Fruit fly (Drosophila melanogaster): ENCODE results near the gene Ddrgk1.

The Ddrgk1 gene

dm6 chr3R:21188540-21189276, 26.2 kb upstream of the Ddrgk1 start (continued):
- TF ChIP-seq vnd (GFP tag; IDR thresholded peaks at IDR 0.05; ENCODE audit: partially characterized antibody) (no peak), gro (GFP tag; optimal IDR thresholded peaks at IDR 0.05) (peak; percentile 82), CG6683 (GFP tag; optimal IDR thresholded peaks at IDR 0.05) (no peak), Trl (optimal IDR thresholded peaks at IDR 0.05) (peak; percentile 47 to 74), Trl (GFP tag; optimal IDR thresholded peaks at IDR 0.05) (peak; percentile 56), vfl (GFP tag; optimal IDR thresholded peaks at IDR 0.05) (peak; percentile 8), Stat92E (GFP tag; optimal IDR thresholded peaks at IDR 0.05) (peak in 1 of 3 experiments; percentile 76), Ada2b (GFP tag; IDR thresholded peaks at IDR 0.05) (no peak), jigr1 (GFP tag; IDR thresholded peaks at IDR 0.05) (no peak), CG3281 (GFP tag; optimal IDR thresholded peaks at IDR 0.05) (peak; percentile 31), CG12391 (tag; optimal IDR thresholded peaks at IDR 0.05) (peak; percentile 13), CG34224 (GFP tag; IDR thresholded peaks at IDR 0.05; ENCODE audit: partially characterized antibody) (no peak; the same call in 2 of the 3 replicates), sens (GFP tag) (peak; percentile 75), pan (optimal IDR thresholded peaks at IDR 0.05) (no peak), pan (GFP tag; optimal IDR thresholded peaks at IDR 0.05 in 1 of 2, IDR thresholded peaks at IDR 0.05 in 1 of 2) (peak in 1 of 2 experiments; percentile 44), GATAe (GFP tag; conservative IDR thresholded peaks at IDR 0.05) (no peak; the same call in 1 of the 2 replicates), Adf1 (GFP tag; IDR thresholded peaks at IDR 0.05) (peak; percentile 80), z (GFP tag; IDR thresholded peaks at IDR 0.05) (0 out of 3 replicates have a peak, but pooled peaks have one; percentile 22), Max (GFP tag; optimal IDR thresholded peaks at IDR 0.05) (peak; percentile 66), prd (optimal IDR thresholded peaks at IDR 0.05) (no peak), prd (GFP tag; IDR thresholded peaks at IDR 0.05) (no peak), CG11247 (GFP tag; IDR thresholded peaks at IDR 0.05) (no peak), sima (GFP tag; optimal IDR thresholded peaks at IDR 0.05) (no peak), NFAT (GFP tag; IDR thresholded peaks at IDR 0.05) (peak; percentile 46; the same call in 1 of the 2 replicates), Lhr (GFP tag; optimal IDR thresholded peaks at IDR 0.05) (no peak), Hr39 (optimal IDR thresholded peaks at IDR 0.05) (no peak), sim (GFP tag; IDR thresholded peaks at IDR 0.05) (0 out of 2 replicates have a peak, but pooled peaks have one; percentile 39), H15 (GFP tag; IDR thresholded peaks at IDR 0.05) (no peak), zfh2 (GFP tag; optimal IDR thresholded peaks at IDR 0.05) (peak; percentile 12), Camta (GFP tag; optimal IDR thresholded peaks at IDR 0.05) (no peak), Aef1 (GFP tag; IDR thresholded peaks at IDR 0.05) (no peak), salm (tag; optimal IDR thresholded peaks at IDR 0.05) (no peak), so (GFP tag; IDR thresholded peaks at IDR 0.05) (peak; percentile 67; the same call in 2 of the 3 replicates), CG30431 (GFP tag; optimal IDR thresholded peaks at IDR 0.05) (no peak), CG10274 (GFP tag; optimal IDR thresholded peaks at IDR 0.05) (no peak), slou (GFP tag; optimal IDR thresholded peaks at IDR 0.05) (no peak), CG2129 (GFP tag; IDR thresholded peaks at IDR 0.05; ENCODE audit: partially characterized antibody) (no peak), CG17912 (GFP tag; optimal IDR thresholded peaks at IDR 0.05) (peak; percentile 16), HHEX (GFP tag; optimal IDR thresholded peaks at IDR 0.05) (peak; percentile 28), CG16779 (GFP tag; IDR thresholded peaks at IDR 0.05) (no peak), ci (GFP tag; IDR thresholded peaks at IDR 0.05) (peak; percentile 80), CG43689 (GFP tag; IDR thresholded peaks at IDR 0.05) (no peak), CG32532 (GFP tag; IDR thresholded peaks at IDR 0.05) (no peak; the same call in 1 of the 2 replicates), CG4360 (GFP tag; IDR thresholded peaks at IDR 0.05) (no peak), CrebB (tag; optimal IDR thresholded peaks at IDR 0.05) (peak; percentile 65), CHES-1-like (GFP tag; optimal IDR thresholded peaks at IDR 0.05) (peak; percentile 29), az2 (GFP tag; optimal IDR thresholded peaks at IDR 0.05) (no peak), Drgx (GFP tag; IDR thresholded peaks at IDR 0.05) (peak; percentile 32; the same call in 1 of the 2 replicates), CG9797 (GFP tag; optimal IDR thresholded peaks at IDR 0.05) (no peak), CG8359 (GFP tag; optimal IDR thresholded peaks at IDR 0.05; ENCODE audit: borderline replicate concordance) (no peak), CG13287 (GFP tag; IDR thresholded peaks at IDR 0.05; ENCODE audit: partially characterized antibody) (peak; percentile 70)
